Worm (Caenorhabditis elegans): ENCODE measurements around the gene Y110A2AL.3.

Y110A2AL.3 gene

DNA sequence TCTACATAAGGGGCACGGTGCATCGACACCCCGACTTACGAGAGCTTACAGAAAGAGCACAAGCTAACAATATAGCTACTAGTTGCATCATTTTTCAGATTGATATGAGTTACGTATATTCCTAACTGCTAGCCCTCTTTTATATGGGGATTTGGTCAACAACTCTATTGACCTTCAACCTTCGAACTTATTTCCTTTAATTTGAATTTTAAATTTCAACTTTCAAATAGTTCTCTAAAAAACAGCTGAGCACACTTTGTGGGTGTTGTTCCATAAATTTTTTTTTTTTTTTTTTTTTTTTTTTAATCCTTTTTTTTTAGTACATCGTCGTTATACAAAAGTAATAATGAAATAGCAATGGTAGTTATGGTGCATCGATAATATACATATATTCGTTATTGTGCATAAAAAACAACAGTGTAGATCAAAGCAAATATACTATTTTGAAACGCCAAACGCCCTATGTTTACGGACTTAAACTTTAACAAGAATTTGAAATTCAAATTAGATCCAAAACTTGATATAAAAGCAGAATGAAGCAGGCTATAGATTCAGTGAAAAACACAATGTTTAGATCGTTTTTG, at the start of gene Y110A2AL.3, which contains the start of gene Y110A2AL.9:
TSS of gene Y110A2AL.3 (plus strand) at position 534 of the 584 bp plus-strand sequence.
TSS of gene Y110A2AL.9 (minus strand) at position 101 of the 584 bp plus-strand sequence.
- TF ChIP-seq crh-2 (tag; optimal IDR thresholded peaks at IDR 0.05) (no peak), unc-39 (tag; optimal IDR thresholded peaks at IDR 0.05) (no peak), unc-62 (GFP tag; optimal IDR thresholded peaks at IDR 0.05) (no peak), snpc-4 (tag; optimal IDR thresholded peaks at IDR 0.05) (no peak), elt-3 (tag; optimal IDR thresholded peaks at IDR 0.05) (no peak), nhr-11 (tag; optimal IDR thresholded peaks at IDR 0.05) (no peak), mab-5 (tag; optimal IDR thresholded peaks at IDR 0.05) (no peak), nhr-6 (tag; optimal IDR thresholded peaks at IDR 0.05) (no peak), sma-9 (GFP tag; optimal IDR thresholded peaks at IDR 0.05) (no peak), sma-9 (tag; optimal IDR thresholded peaks at IDR 0.05) (no peak), nhr-77 (tag; optimal IDR thresholded peaks at IDR 0.05) (no peak), gmeb-1 (tag; optimal IDR thresholded peaks at IDR 0.05) (no peak), ceh-82 (tag; optimal IDR thresholded peaks at IDR 0.05) (no peak)

DNA sequence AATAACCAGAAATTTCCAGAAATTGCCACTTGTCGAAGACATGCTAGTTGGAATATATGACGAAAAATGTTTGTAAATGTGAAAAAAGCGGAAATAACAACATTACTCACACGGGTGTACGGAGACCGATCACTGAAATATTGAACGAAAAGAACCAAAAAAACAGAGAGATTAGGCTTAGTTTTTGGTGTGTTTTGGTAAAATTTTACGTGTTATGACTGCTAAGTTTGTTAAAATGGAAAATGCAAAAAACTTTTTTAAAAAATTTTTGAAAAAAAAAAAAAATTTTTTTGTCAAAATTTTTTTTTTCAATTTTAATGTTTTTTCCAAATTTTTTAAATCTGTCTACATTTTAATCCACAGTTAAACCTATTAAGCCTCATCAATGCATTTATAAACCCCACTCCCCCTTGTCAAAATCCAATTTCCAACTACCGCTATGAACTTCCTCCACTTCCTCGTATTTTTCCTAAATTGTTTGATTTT, 44.4 kb upstream of the Y110A2AL.3 start, which contains the start of the genes fut-4 and K12H6.10:
TSS of gene fut-4 (minus strand) at position 101 of the 486 bp plus-strand sequence.
TSS of gene K12H6.10 (plus strand) at position 436 of the 486 bp plus-strand sequence.
- TF ChIP-seq ceh-82 (tag; optimal IDR thresholded peaks at IDR 0.05), result no peak
- no peak for TF ChIP-seq R02D3.7 (tag; optimal IDR thresholded peaks at IDR 0.05)
- no peak for TF ChIP-seq mdl-1 (tag; optimal IDR thresholded peaks at IDR 0.05)
- TF ChIP-seq elt-1 (tag; optimal IDR thresholded peaks at IDR 0.05), result no peak
- no peak for TF ChIP-seq mab-5 (tag; optimal IDR thresholded peaks at IDR 0.05)
- TF ChIP-seq lin-39 (tag; optimal IDR thresholded peaks at IDR 0.05), result no peak
- no peak for TF ChIP-seq egl-27 (tag; optimal IDR thresholded peaks at IDR 0.05)
- TF ChIP-seq F13H6.1 (tag; optimal IDR thresholded peaks at IDR 0.05), result no peak
- TF ChIP-seq aly-2 (tag; optimal IDR thresholded peaks at IDR 0.05), result no peak
- no peak for TF ChIP-seq nhr-21 (tag; optimal IDR thresholded peaks at IDR 0.05)
- no peak for TF ChIP-seq ztf-11 (tag; optimal IDR thresholded peaks at IDR 0.05)
- no peak for TF ChIP-seq zag-1 (tag; optimal IDR thresholded peaks at IDR 0.05)
- no peak for TF ChIP-seq snpc-4 (tag; optimal IDR thresholded peaks at IDR 0.05)
- no peak for TF ChIP-seq sma-9 (GFP tag; optimal IDR thresholded peaks at IDR 0.05)
- TF ChIP-seq sma-9 (tag; optimal IDR thresholded peaks at IDR 0.05), result no peak
- TF ChIP-seq sem-4 (tag; optimal IDR thresholded peaks at IDR 0.05), result no peak

DNA sequence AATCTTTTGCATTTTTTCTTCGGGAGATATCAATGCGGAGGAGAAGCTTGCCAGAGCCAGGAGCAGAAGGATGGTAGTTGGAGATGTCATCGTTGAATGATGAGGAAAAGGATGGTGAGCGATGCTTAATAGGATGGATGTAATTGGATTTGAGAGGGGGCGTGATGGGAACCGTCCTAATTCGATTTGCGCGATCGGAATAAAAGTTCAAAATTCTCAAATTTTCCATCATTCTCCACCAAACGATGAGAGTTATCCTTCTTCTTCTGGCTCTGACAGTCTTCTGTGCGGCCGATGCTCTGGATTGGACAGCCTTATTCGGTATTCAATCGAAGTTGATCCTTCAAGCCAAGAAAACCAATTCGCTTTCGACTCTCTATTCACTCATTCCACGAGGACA, 42.7 kb upstream of the Y110A2AL.3 start, which contains the start of the genes K12H6.4 and K12H6.9:
TSS of gene K12H6.4 (minus strand) at position 101 of the 400 bp plus-strand sequence.
TSS of gene K12H6.9 (plus strand) at position 236 of the 400 bp plus-strand sequence.
- no peak for TF ChIP-seq lin-11 (tag; optimal IDR thresholded peaks at IDR 0.05)
- TF ChIP-seq mab-5 (tag; optimal IDR thresholded peaks at IDR 0.05), result no peak
- no peak for TF ChIP-seq ztf-1 (GFP tag; conservative IDR thresholded peaks at IDR 0.05)
- no peak for TF ChIP-seq Y55F3AM.14 (GFP tag; optimal IDR thresholded peaks at IDR 0.05)
- no peak for TF ChIP-seq mdl-1 (tag; optimal IDR thresholded peaks at IDR 0.05)
- no peak for TF ChIP-seq R02D3.7 (tag; optimal IDR thresholded peaks at IDR 0.05)
- no peak for TF ChIP-seq unc-62 (GFP tag; optimal IDR thresholded peaks at IDR 0.05)
- no peak for TF ChIP-seq lin-13 (GFP tag; optimal IDR thresholded peaks at IDR 0.05)

DNA sequence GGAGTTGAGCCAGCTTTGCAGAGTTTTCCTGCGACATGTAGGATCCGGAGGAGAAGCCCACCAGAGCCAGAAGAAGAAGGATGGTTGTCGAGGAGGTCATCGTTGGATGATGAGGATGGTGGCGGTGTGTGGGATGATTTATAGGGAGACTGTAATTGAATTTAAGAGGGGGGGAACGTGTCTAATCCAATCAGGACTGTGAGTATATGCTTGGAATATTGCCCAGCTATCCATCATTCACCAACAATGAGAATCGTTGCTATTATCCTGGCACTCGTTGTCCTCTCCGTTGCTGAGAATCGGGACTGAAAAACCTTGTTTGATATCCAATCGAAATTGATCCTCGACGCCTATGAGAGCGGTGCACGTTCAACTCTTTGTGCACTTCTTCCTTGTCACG, 40.8 kb upstream of the Y110A2AL.3 start, which contains the start of gene K12H6.5:
TSS of gene K12H6.5 (minus strand) at position 101 of the 400 bp plus-strand sequence.
- TF ChIP-seq sem-4 (tag; optimal IDR thresholded peaks at IDR 0.05) (no peak), nhr-23 (tag; optimal IDR thresholded peaks at IDR 0.05) (no peak), unc-55 (GFP tag; optimal IDR thresholded peaks at IDR 0.05) (no peak), lsy-2 (tag; optimal IDR thresholded peaks at IDR 0.05) (no peak), elt-1 (tag; optimal IDR thresholded peaks at IDR 0.05) (no peak), C34F6.9 (tag; optimal IDR thresholded peaks at IDR 0.05) (no peak), R02D3.7 (tag; optimal IDR thresholded peaks at IDR 0.05) (no peak), lin-39 (tag; optimal IDR thresholded peaks at IDR 0.05) (no peak), ZK546.5 (tag; optimal IDR thresholded peaks at IDR 0.05) (no peak), unc-39 (tag; optimal IDR thresholded peaks at IDR 0.05) (no peak), Y55F3AM.14 (GFP tag; optimal IDR thresholded peaks at IDR 0.05) (no peak), zag-1 (tag; optimal IDR thresholded peaks at IDR 0.05) (no peak), unc-62 (GFP tag; optimal IDR thresholded peaks at IDR 0.05) (no peak), sma-3 (GFP tag; optimal IDR thresholded peaks at IDR 0.05) (no peak), lin-13 (GFP tag; optimal IDR thresholded peaks at IDR 0.05) (no peak), skn-1 (tag; optimal IDR thresholded peaks at IDR 0.05) (no peak), aly-2 (tag; optimal IDR thresholded peaks at IDR 0.05) (no peak), ceh-82 (tag; optimal IDR thresholded peaks at IDR 0.05) (no peak), fos-1 (tag; optimal IDR thresholded peaks at IDR 0.05) (no peak), nhr-10 (tag; optimal IDR thresholded peaks at IDR 0.05) (no peak)

Measured in whole organism, L2 larva.